Worm (Caenorhabditis elegans) whole organism, young adult: ENCODE results near the gene K07E8.7.

Source experiments
- F33H1.4 ChIP-seq: fragments of 200-800 bp; sonication (Bioruptor generic); IDR thresholded peaks from 2 replicates; pipeline ENCODE4 v1.3.6; 2022; ENCODE audit warnings: missing genetic modification reagents, missing genetic modification characterization, missing compliant biosample characterization
- F39B2.1 ChIP-seq: fragments of 200-800 bp; sonication (Bioruptor generic); IDR thresholded peaks from 2 replicates; pipeline ENCODE4 v1.3.6; 2022; ENCODE audit warnings: missing genetic modification reagents, missing genetic modification characterization, missing compliant biosample characterization
- Y53G8AR.9 ChIP-seq: fragments of 200-800 bp; sonication (Bioruptor generic); conservative IDR thresholded peaks from 2 replicates; pipeline ENCODE4 v1.3.6; 2022; ENCODE audit warnings: missing genetic modification reagents, missing genetic modification characterization, missing compliant biosample characterization
- Y95B8A.8 ChIP-seq: fragments of 200-800 bp; sonication (Bioruptor generic); IDR thresholded peaks from 2 replicates; pipeline ENCODE4 v1.3.6; 2022; ENCODE audit warnings: missing genetic modification reagents, missing genetic modification characterization, missing compliant biosample characterization
- ama-1 ChIP-seq, 3 experiments: fragments of 150-350 bp in 1 of 3; sonication (generic microtip) in 2 of 3; optimal IDR thresholded peaks; 2 replicates each; lab custom pipeline; 2014 to 2018; ENCODE audit warnings: missing biosample characterization in 2 of 3, missing genetic modification characterization in 2 of 3, missing genetic modification reagents in 2 of 3
- aptf-2 ChIP-seq: fragments of 200-800 bp; sonication (Bioruptor generic); conservative IDR thresholded peaks from 2 replicates; pipeline ENCODE4 v1.3.6; 2022; ENCODE audit warnings: missing genetic modification reagents, missing genetic modification characterization, missing compliant biosample characterization
- atf-7 ChIP-seq: sonication (generic microtip); optimal IDR thresholded peaks from 2 replicates; lab custom pipeline; 2017; ENCODE audit warnings: mild to moderate bottlenecking, missing genetic modification characterization, missing compliant biosample characterization
- bed-1 ChIP-seq: fragments of 200-800 bp; sonication (Bioruptor generic); IDR thresholded peaks from 2 replicates; pipeline ENCODE4 v1.3.6; 2022; ENCODE audit warnings: missing genetic modification reagents, missing genetic modification characterization, missing compliant biosample characterization
- cebp-1 ChIP-seq, 2 experiments: fragments of 200-800 bp in 1 of 2; sonication (Bioruptor generic) in 1 of 2; sonication (generic microtip) in 1 of 2; IDR thresholded peaks in 1 of 2; optimal IDR thresholded peaks in 1 of 2; 2 replicates each; pipeline versions ENCODE4 v1.3.6 to Lab custom; 2017 to 2022; ENCODE audit warnings: missing compliant biosample characterization in 2 of 2, missing genetic modification characterization in 2 of 2, mild to moderate bottlenecking in 1 of 2, missing genetic modification reagents in 1 of 2, moderate library complexity in 1 of 2
- dpff-1 ChIP-seq: sonication (generic microtip); optimal IDR thresholded peaks from 2 replicates; lab custom pipeline; 2017; ENCODE audit warnings: mild to moderate bottlenecking, missing genetic modification characterization, missing compliant biosample characterization
- egrh-3 ChIP-seq: fragments of 200-800 bp; sonication (Bioruptor generic); IDR thresholded peaks from 2 replicates; pipeline ENCODE4 v1.3.6; 2022; ENCODE audit warnings: missing genetic modification reagents, missing genetic modification characterization, missing compliant biosample characterization
- ets-4 ChIP-seq: fragments of 200-800 bp; sonication (Bioruptor generic); optimal IDR thresholded peaks from 2 replicates; lab custom pipeline; 2018; ENCODE audit warnings: mild to moderate bottlenecking, missing genetic modification characterization, missing compliant biosample characterization
- hlh-12 ChIP-seq: sonication (generic microtip); optimal IDR thresholded peaks from 2 replicates; lab custom pipeline; 2016; ENCODE audit warnings: missing genetic modification characterization, missing compliant biosample characterization
- lag-1 ChIP-seq: fragments of 200-800 bp; sonication (Bioruptor generic); IDR thresholded peaks from 2 replicates; pipeline ENCODE4 v1.3.6; 2022; ENCODE audit warnings: missing genetic modification reagents, missing genetic modification characterization, missing compliant biosample characterization
- lin-40 ChIP-seq: sonication (generic microtip); optimal IDR thresholded peaks from 2 replicates; lab custom pipeline; 2016; ENCODE audit warnings: missing genetic modification characterization, mild to moderate bottlenecking, missing compliant biosample characterization, missing genotype, missing genetic modification reagents
- lsl-1 ChIP-seq: fragments of 200-800 bp; sonication (Bioruptor generic); optimal IDR thresholded peaks from 2 replicates; lab custom pipeline; 2018; ENCODE audit warnings: mild to moderate bottlenecking, missing genetic modification characterization, moderate library complexity, missing compliant biosample characterization
- madf-10 ChIP-seq: sonication (generic microtip); optimal IDR thresholded peaks from 2 replicates; lab custom pipeline; 2016; ENCODE audit warnings: mild to moderate bottlenecking, missing genetic modification characterization, missing compliant biosample characterization
- madf-3 ChIP-seq: fragments of 200-800 bp; sonication (Bioruptor generic); IDR thresholded peaks from 2 replicates; pipeline ENCODE4 v1.3.6; 2022; ENCODE audit warnings: missing genetic modification reagents, missing genetic modification characterization, missing compliant biosample characterization
- madf-6 ChIP-seq: fragments of 200-800 bp; sonication (Bioruptor generic); IDR thresholded peaks from 2 replicates; pipeline ENCODE4 v1.3.6; 2022; ENCODE audit warnings: missing genetic modification reagents, missing genetic modification characterization, missing compliant biosample characterization
- mcd-1 ChIP-seq: fragments of 200-800 bp; sonication (Bioruptor generic); IDR thresholded peaks from 2 replicates; pipeline ENCODE4 v1.3.6; 2022; ENCODE audit warnings: missing genetic modification reagents, missing genetic modification characterization, missing compliant biosample characterization
- mel-28 ChIP-seq: sonication (generic microtip); optimal IDR thresholded peaks from 2 replicates; lab custom pipeline; 2016; ENCODE audit warnings: borderline replicate concordance, mild to moderate bottlenecking, missing genetic modification characterization, missing compliant biosample characterization
- mes-4 ChIP-seq: sonication (generic microtip); optimal IDR thresholded peaks from 2 replicates; lab custom pipeline; 2016; ENCODE audit warnings: missing genotype, missing genetic modification characterization, missing compliant biosample characterization
- mxl-1 ChIP-seq: sonication (generic microtip); optimal IDR thresholded peaks from 2 replicates; lab custom pipeline; 2016; ENCODE audit warnings: missing genetic modification characterization, missing compliant biosample characterization
- nfya-1 ChIP-seq: sonication (generic microtip); optimal IDR thresholded peaks from 2 replicates; lab custom pipeline; 2017; ENCODE audit warnings: antibody characterized with exemption, missing compliant biosample characterization, missing genetic modification characterization, borderline replicate concordance; ENCODE audit not compliant: insufficient read depth
- nhr-179 ChIP-seq: sonication (generic microtip); optimal IDR thresholded peaks from 2 replicates; lab custom pipeline; 2016; ENCODE audit warnings: mild to moderate bottlenecking, missing genetic modification characterization, missing compliant biosample characterization
- nhr-27 ChIP-seq: fragments of 200-800 bp; sonication (Bioruptor generic); optimal IDR thresholded peaks from 2 replicates; lab custom pipeline; 2018; ENCODE audit warnings: mild to moderate bottlenecking, missing genetic modification characterization, moderate library complexity, missing compliant biosample characterization
- sdz-38 ChIP-seq: sonication (generic microtip); optimal IDR thresholded peaks from 2 replicates; lab custom pipeline; 2016; ENCODE audit warnings: missing genotype, missing genetic modification characterization, missing compliant biosample characterization
- sptf-2 ChIP-seq: fragments of 200-800 bp; sonication (Bioruptor generic); optimal IDR thresholded peaks from 2 replicates; lab custom pipeline; 2018; ENCODE audit warnings: mild to moderate bottlenecking, missing genetic modification characterization, missing compliant biosample characterization
- unc-130 ChIP-seq: sonication (generic microtip); optimal IDR thresholded peaks from 2 replicates; lab custom pipeline; 2016; ENCODE audit warnings: missing genetic modification reagents, missing genetic modification characterization, missing compliant biosample characterization
- unc-62 ChIP-seq: fragments of 150-350 bp; optimal IDR thresholded peaks from 2 replicates; lab custom pipeline; 2014; ENCODE audit warnings: missing biosample characterization, missing genetic modification reagents, missing genetic modification characterization
- zim-3 ChIP-seq: sonication (generic microtip); optimal IDR thresholded peaks from 2 replicates; lab custom pipeline; 2017; ENCODE audit warnings: mild to moderate bottlenecking, missing genetic modification characterization, moderate library complexity, missing compliant biosample characterization
- ztf-18 ChIP-seq: sonication (generic microtip); optimal IDR thresholded peaks from 2 replicates; lab custom pipeline; 2016; ENCODE audit warnings: missing genotype, mild to moderate bottlenecking, missing genetic modification characterization, missing compliant biosample characterization
- ztf-6 ChIP-seq: fragments of 200-800 bp; sonication (Bioruptor generic); IDR thresholded peaks from 2 replicates; pipeline ENCODE4 v1.3.6; 2022; ENCODE audit warnings: missing genetic modification reagents, missing genetic modification characterization, missing compliant biosample characterization

K07E8.7 gene

ce11 chrII:643733-644132, 6.4 kb downstream of the K07E8.7 start:
- TF ChIP-seq nfya-1 (tag; lab: Kevin White, UChicago) = no peak
- TF ChIP-seq nhr-179 (tag; lab: Kevin White, UChicago) = no peak
- no peak for TF ChIP-seq lag-1 (GFP tag; lab: Robert Waterston, UW)
- no peak for TF ChIP-seq ets-4
- TF ChIP-seq sptf-2 (GFP tag; lab: Kevin White, UChicago) = no peak
- no peak for TF ChIP-seq lsl-1 (GFP tag; lab: Kevin White, UChicago)
- TF ChIP-seq atf-7 (tag; lab: Kevin White, UChicago) = no peak
- no peak for TF ChIP-seq Y53G8AR.9
- no peak for TF ChIP-seq sdz-38 (tag; lab: Kevin White, UChicago)
- no peak for TF ChIP-seq unc-62 (GFP tag; lab: Kevin White, UChicago)
- TF ChIP-seq Y95B8A.8 (GFP tag; lab: Robert Waterston, UW) = no peak
- TF ChIP-seq madf-10 (tag; lab: Kevin White, UChicago) = no peak
- TF ChIP-seq zim-3 (tag; lab: Kevin White, UChicago) = no peak

- TF ChIP-seq mel-28 (tag; lab: Kevin White, UChicago) = no peak
- TF ChIP-seq madf-6 (GFP tag; lab: Robert Waterston, UW) = no peak
- TF ChIP-seq cebp-1 (GFP tag; IDR thresholded peaks at IDR 0.05; lab: Robert Waterston, UW) = no peak
- no peak for TF ChIP-seq cebp-1 (tag; optimal IDR thresholded peaks at IDR 0.05; lab: Kevin White, UChicago)
- no peak for TF ChIP-seq mxl-1 (tag; lab: Kevin White, UChicago)
- TF ChIP-seq madf-3 (GFP tag; lab: Robert Waterston, UW) = no peak
- no peak for TF ChIP-seq ama-1 (optimal IDR thresholded peaks at IDR 0.05; lab: Kevin White, UChicago)
- no peak for TF ChIP-seq ama-1 (GFP tag; optimal IDR thresholded peaks at IDR 0.05; lab: Kevin White, UChicago)
- TF ChIP-seq unc-130 (GFP tag; lab: Kevin White, UChicago) = no peak
- TF ChIP-seq F39B2.1 (GFP tag; lab: Robert Waterston, UW) = no peak
- TF ChIP-seq ztf-18 (tag; lab: Kevin White, UChicago) = no peak
- TF ChIP-seq ztf-6 (GFP tag; lab: Robert Waterston, UW) = no peak
- no peak for TF ChIP-seq mes-4 (tag; lab: Kevin White, UChicago)
- no peak for TF ChIP-seq hlh-12 (tag; lab: Kevin White, UChicago)
- TF ChIP-seq nhr-27 (tag; lab: Kevin White, UChicago) = no peak
Measured at ce11 chrII:639467-639866, 10.7 kb downstream of the K07E8.7 start, which contains the start of gene K07E8.6. TSS of gene K07E8.6 (minus strand) at chrII:639567.

ce11 chrII:633984-634383, 16.2 kb downstream of the K07E8.7 start, which contains the start of gene T04B8.1:
TSS of gene T04B8.1 (plus strand) at chrII:634284.
- TF ChIP-seq lin-40 (tag; lab: Kevin White, UChicago) = no peak
- TF ChIP-seq egrh-3 = no peak
- no peak for TF ChIP-seq mcd-1 (GFP tag; lab: Robert Waterston, UW)
- no peak for TF ChIP-seq cebp-1 (GFP tag; IDR thresholded peaks at IDR 0.05; lab: Robert Waterston, UW)
- TF ChIP-seq cebp-1 (tag; optimal IDR thresholded peaks at IDR 0.05; lab: Kevin White, UChicago) = no peak
- TF ChIP-seq dpff-1 (tag; lab: Kevin White, UChicago) = no peak
- TF ChIP-seq bed-1 (GFP tag; lab: Robert Waterston, UW) = no peak

ce11 chrII:633144-633543, 17.0 kb downstream of the K07E8.7 start:
- TF ChIP-seq F33H1.4 (GFP tag; lab: Robert Waterston, UW) = 0 out of 2 replicates have a peak, but pooled peaks have one; percentile 5
- peak; percentile 62; the same call in 1 of the 2 replicates for TF ChIP-seq egrh-3
- 0 out of 2 replicates have a peak, but pooled peaks have one; percentile 5 for TF ChIP-seq aptf-2 (GFP tag; lab: Robert Waterston, UW)
